Worm (Caenorhabditis elegans) whole organism, late embryonic: ENCODE results near the gene far-5.
A peak's percentile ranks its signal among the peaks of the same experiment; 100 is the strongest.

Experiments
- C08G9.2 ChIP-seq: sonication (generic microtip); optimal IDR thresholded peaks from 2 replicates; lab custom pipeline; 2016; ENCODE audit warnings: mild to moderate bottlenecking, missing genetic modification characterization, moderate library complexity, missing compliant biosample characterization
- C38D4.7 ChIP-seq: fragments of 200-800 bp; sonication (Bioruptor generic); optimal IDR thresholded peaks from 2 replicates; lab custom pipeline; 2018; ENCODE audit warnings: mild to moderate bottlenecking, missing genetic modification characterization, moderate library complexity, missing compliant biosample characterization
- F13H6.1 ChIP-seq: sonication (generic microtip); optimal IDR thresholded peaks from 2 replicates; lab custom pipeline; 2016; ENCODE audit warnings: missing genetic modification characterization, missing compliant biosample characterization
- K02D7.2 ChIP-seq: sonication (generic microtip); optimal IDR thresholded peaks from 2 replicates; lab custom pipeline; 2017; ENCODE audit warnings: mild to moderate bottlenecking, missing genetic modification characterization, missing compliant biosample characterization
- T23F11.4 ChIP-seq: fragments of 200-800 bp; sonication (Bioruptor generic); optimal IDR thresholded peaks from 2 replicates; lab custom pipeline; 2018; ENCODE audit warnings: mild to moderate bottlenecking, missing genetic modification characterization, missing compliant biosample characterization
- ahr-1 ChIP-seq: sonication (generic microtip); optimal IDR thresholded peaks from 2 replicates; lab custom pipeline; 2016; ENCODE audit warnings: missing genetic modification characterization, missing compliant biosample characterization
- ama-1 ChIP-seq: fragments of 150-350 bp; optimal IDR thresholded peaks from 2 replicates; lab custom pipeline; 2014
- ceh-14 ChIP-seq: sonication (generic microtip); optimal IDR thresholded peaks from 2 replicates; lab custom pipeline; 2016; ENCODE audit warnings: missing genotype, missing genetic modification characterization, missing compliant biosample characterization
- ceh-18 ChIP-seq: sonication (generic microtip); optimal IDR thresholded peaks from 2 replicates; lab custom pipeline; 2016; ENCODE audit warnings: missing genetic modification characterization, missing compliant biosample characterization
- ceh-19 ChIP-seq: fragments of 200-800 bp; sonication (Bioruptor generic); optimal IDR thresholded peaks from 2 replicates; lab custom pipeline; 2018; ENCODE audit warnings: mild to moderate bottlenecking, missing genetic modification characterization, missing compliant biosample characterization
- ceh-2 ChIP-seq: sonication (generic microtip); optimal IDR thresholded peaks from 2 replicates; lab custom pipeline; 2016; ENCODE audit warnings: missing genotype, missing genetic modification characterization, missing compliant biosample characterization
- ceh-22 ChIP-seq: sonication (generic microtip); optimal IDR thresholded peaks from 2 replicates; lab custom pipeline; 2017; ENCODE audit warnings: missing biosample characterization, missing genetic modification characterization
- ceh-24 ChIP-seq: sonication (generic microtip); optimal IDR thresholded peaks from 2 replicates; lab custom pipeline; 2016; ENCODE audit warnings: mild to moderate bottlenecking, missing genetic modification characterization, missing compliant biosample characterization
- ceh-31 ChIP-seq: sonication (generic microtip); optimal IDR thresholded peaks from 2 replicates; lab custom pipeline; 2016; ENCODE audit warnings: missing genetic modification characterization, missing compliant biosample characterization
- ceh-34 ChIP-seq: sonication (generic microtip); optimal IDR thresholded peaks from 2 replicates; lab custom pipeline; 2016; ENCODE audit warnings: mild to moderate bottlenecking, missing genetic modification characterization, missing compliant biosample characterization
- ceh-45 ChIP-seq: fragments of 200-800 bp; sonication (Bioruptor generic); IDR thresholded peaks from 2 replicates; pipeline ENCODE4 v1.3.6; 2022; ENCODE audit warnings: missing genetic modification reagents, missing genetic modification characterization, missing compliant biosample characterization
- ceh-48 ChIP-seq: sonication (generic microtip); optimal IDR thresholded peaks from 2 replicates; lab custom pipeline; 2016; ENCODE audit warnings: missing genetic modification characterization, inconsistent platforms, missing compliant biosample characterization
- ceh-6 ChIP-seq: fragments of 200-800 bp; sonication (Bioruptor generic); optimal IDR thresholded peaks from 2 replicates; lab custom pipeline; 2018; ENCODE audit warnings: mild to moderate bottlenecking, missing genetic modification characterization, missing compliant biosample characterization
- ceh-9 ChIP-seq: sonication (generic microtip); optimal IDR thresholded peaks from 2 replicates; lab custom pipeline; 2016; ENCODE audit warnings: mild to moderate bottlenecking, missing genetic modification characterization, inconsistent platforms, missing compliant biosample characterization
- che-1 ChIP-seq: sonication (generic microtip); optimal IDR thresholded peaks from 2 replicates; lab custom pipeline; 2016; ENCODE audit warnings: mild to moderate bottlenecking, missing genetic modification characterization, missing compliant biosample characterization
- dmd-4 ChIP-seq: sonication (generic microtip); optimal IDR thresholded peaks from 2 replicates; lab custom pipeline; 2016; ENCODE audit warnings: borderline replicate concordance, missing genetic modification characterization, missing compliant biosample characterization
- dve-1 ChIP-seq: sonication (generic microtip); optimal IDR thresholded peaks from 2 replicates; lab custom pipeline; 2017; ENCODE audit warnings: antibody characterized with exemption, mild to moderate bottlenecking, missing genetic modification characterization, missing compliant biosample characterization
- elt-2 ChIP-seq: sonication (generic microtip); optimal IDR thresholded peaks from 2 replicates; lab custom pipeline; 2016; ENCODE audit warnings: missing genetic modification reagents, missing genetic modification characterization, missing compliant biosample characterization
- elt-4 ChIP-seq: sonication (generic microtip); optimal IDR thresholded peaks from 2 replicates; lab custom pipeline; 2016; ENCODE audit warnings: missing genetic modification characterization, missing compliant biosample characterization
- ets-4 ChIP-seq: sonication (generic microtip); optimal IDR thresholded peaks from 2 replicates; lab custom pipeline; 2016; ENCODE audit warnings: missing genetic modification characterization, missing compliant biosample characterization
- fax-1 ChIP-seq: sonication (generic microtip); optimal IDR thresholded peaks from 2 replicates; lab custom pipeline; 2016; ENCODE audit warnings: missing genotype, missing genetic modification characterization, missing compliant biosample characterization
- fkh-10 ChIP-seq: fragments of 150-350 bp; optimal IDR thresholded peaks from 2 replicates; lab custom pipeline; 2014; ENCODE audit warnings: missing biosample characterization, missing genetic modification reagents, missing genetic modification characterization
- fkh-6 ChIP-seq: sonication (generic microtip); optimal IDR thresholded peaks from 2 replicates; lab custom pipeline; 2016; ENCODE audit warnings: missing genetic modification characterization, missing compliant biosample characterization
- gmeb-2 ChIP-seq: sonication (generic microtip); optimal IDR thresholded peaks from 2 replicates; lab custom pipeline; 2016; ENCODE audit warnings: missing genetic modification characterization, inconsistent platforms, missing compliant biosample characterization
- hlh-13 ChIP-seq: fragments of 200-800 bp; sonication (Bioruptor generic); optimal IDR thresholded peaks from 2 replicates; lab custom pipeline; 2018; ENCODE audit warnings: mild to moderate bottlenecking, missing genetic modification characterization, missing compliant biosample characterization
- hlh-6 ChIP-seq: sonication (generic microtip); optimal IDR thresholded peaks from 2 replicates; lab custom pipeline; 2016; ENCODE audit warnings: missing genotype, missing genetic modification characterization, missing compliant biosample characterization
- hlh-8 ChIP-seq: sonication (generic microtip); optimal IDR thresholded peaks from 2 replicates; lab custom pipeline; 2016; ENCODE audit warnings: missing genotype, missing genetic modification characterization, missing compliant biosample characterization
- lin-11 ChIP-seq: fragments of 200-800 bp; sonication (Bioruptor generic); optimal IDR thresholded peaks from 2 replicates; lab custom pipeline; 2018; ENCODE audit warnings: mild to moderate bottlenecking, missing genetic modification characterization, missing compliant biosample characterization
- mec-3 ChIP-seq: sonication (generic microtip); optimal IDR thresholded peaks from 2 replicates; lab custom pipeline; 2016; ENCODE audit warnings: borderline replicate concordance, missing genetic modification characterization, missing compliant biosample characterization
- nfya-1 ChIP-seq: sonication (generic microtip); optimal IDR thresholded peaks from 2 replicates; lab custom pipeline; 2017; ENCODE audit warnings: missing genetic modification characterization, mild to moderate bottlenecking, missing compliant biosample characterization, antibody characterized with exemption, moderate library complexity
- nhr-232 ChIP-seq: sonication (generic microtip); optimal IDR thresholded peaks from 2 replicates; lab custom pipeline; 2016; ENCODE audit warnings: missing genetic modification characterization, missing compliant biosample characterization
- npax-4 ChIP-seq: sonication (generic microtip); optimal IDR thresholded peaks from 2 replicates; lab custom pipeline; 2016; ENCODE audit warnings: missing genetic modification characterization, missing compliant biosample characterization
- odd-2 ChIP-seq: sonication (generic microtip); optimal IDR thresholded peaks from 2 replicates; lab custom pipeline; 2017; ENCODE audit warnings: antibody characterized with exemption, mild to moderate bottlenecking, missing genetic modification characterization, missing compliant biosample characterization
- pag-3 ChIP-seq: sonication (generic microtip); optimal IDR thresholded peaks from 2 replicates; lab custom pipeline; 2016; ENCODE audit warnings: missing compliant biosample characterization, missing genetic modification characterization, borderline replicate concordance
- pat-9 ChIP-seq: fragments of 200-800 bp; sonication (Bioruptor generic); optimal IDR thresholded peaks from 2 replicates; lab custom pipeline; 2018; ENCODE audit warnings: mild to moderate bottlenecking, missing genetic modification characterization, moderate library complexity, missing compliant biosample characterization
- pha-2 ChIP-seq: sonication (generic microtip); optimal IDR thresholded peaks from 2 replicates; lab custom pipeline; 2017; ENCODE audit warnings: mild to moderate bottlenecking, missing genetic modification characterization, missing compliant biosample characterization
- pqm-1 ChIP-seq: sonication (generic microtip); optimal IDR thresholded peaks from 2 replicates; lab custom pipeline; 2016; ENCODE audit warnings: missing genetic modification characterization, missing compliant biosample characterization
- pros-1 ChIP-seq: fragments of 150-350 bp; optimal IDR thresholded peaks from 2 replicates; lab custom pipeline; 2014; ENCODE audit warnings: missing biosample characterization, missing genetic modification reagents, missing genetic modification characterization
- ref-2 ChIP-seq: sonication (generic microtip); optimal IDR thresholded peaks from 2 replicates; lab custom pipeline; 2016; ENCODE audit warnings: missing genetic modification characterization, missing compliant biosample characterization
- rnt-1 ChIP-seq: sonication (generic microtip); optimal IDR thresholded peaks from 2 replicates; lab custom pipeline; 2016; ENCODE audit warnings: missing genetic modification characterization, missing compliant biosample characterization
- sdc-2 ChIP-seq: sonication (generic microtip); optimal IDR thresholded peaks from 2 replicates; lab custom pipeline; 2016; ENCODE audit warnings: missing genotype, missing genetic modification characterization, missing compliant biosample characterization
- sox-4 ChIP-seq: sonication (generic microtip); optimal IDR thresholded peaks from 2 replicates; lab custom pipeline; 2017; ENCODE audit warnings: mild to moderate bottlenecking, missing genetic modification characterization, inconsistent platforms, missing compliant biosample characterization
- syd-9 ChIP-seq: sonication (generic microtip); optimal IDR thresholded peaks from 2 replicates; lab custom pipeline; 2016; ENCODE audit warnings: mild to moderate bottlenecking, missing genetic modification characterization, moderate library complexity, missing compliant biosample characterization
- tbx-2 ChIP-seq: sonication (generic microtip); optimal IDR thresholded peaks from 2 replicates; lab custom pipeline; 2016; ENCODE audit warnings: missing genetic modification characterization, missing compliant biosample characterization
- tbx-7 ChIP-seq: sonication (generic microtip); optimal IDR thresholded peaks from 2 replicates; lab custom pipeline; 2016; ENCODE audit warnings: missing genotype, missing genetic modification characterization, missing compliant biosample characterization
- unc-42 ChIP-seq: sonication (generic microtip); optimal IDR thresholded peaks from 2 replicates; lab custom pipeline; 2016; ENCODE audit warnings: missing genotype, missing genetic modification characterization, missing compliant biosample characterization
- unc-55 ChIP-seq: sonication (generic microtip); optimal IDR thresholded peaks from 2 replicates; lab custom pipeline; 2017; ENCODE audit warnings: missing biosample characterization, missing genetic modification reagents, missing genetic modification characterization
- unc-86 ChIP-seq: sonication (generic microtip); optimal IDR thresholded peaks from 2 replicates; lab custom pipeline; 2016; ENCODE audit warnings: missing genetic modification characterization, missing compliant biosample characterization
- ztf-16 ChIP-seq: sonication (generic microtip); optimal IDR thresholded peaks from 2 replicates; lab custom pipeline; 2017; ENCODE audit warnings: missing genetic modification characterization, missing compliant biosample characterization

far-5 gene

ce11 chrV:13041666-13042065, 46.3 kb downstream of the far-5 start, which contains the start of gene scyl-1:
scyl-1 (minus strand) TSS chrV:13041721.
- TF ChIP-seq ceh-6 (GFP tag; lab: Kevin White, UChicago) (no peak), ceh-2 (tag; lab: Kevin White, UChicago) (no peak), pag-3 (no peak), T23F11.4 (no peak), lin-11 (tag; lab: Kevin White, UChicago) (peak; percentile 6), hlh-8 (tag; lab: Kevin White, UChicago) (peak; percentile 9), unc-86 (tag; lab: Kevin White, UChicago) (no peak), K02D7.2 (tag; lab: Kevin White, UChicago) (no peak), pqm-1 (tag; lab: Kevin White, UChicago) (no peak), fax-1 (tag; lab: Kevin White, UChicago) (no peak), rnt-1 (tag; lab: Kevin White, UChicago) (peak; percentile 54), ceh-24 (tag; lab: Kevin White, UChicago) (no peak), unc-55 (GFP tag; lab: Kevin White, UChicago) (peak; percentile 68), fkh-6 (tag; lab: Kevin White, UChicago) (no peak), ceh-31 (tag; lab: Kevin White, UChicago) (peak; percentile 59), sox-4 (peak; percentile 32), dve-1 (tag; lab: Kevin White, UChicago) (peak; percentile 23), F13H6.1 (no peak), pros-1 (tag; lab: Kevin White, UChicago) (no peak), elt-4 (no peak), ceh-9 (no peak), pat-9 (tag; lab: Kevin White, UChicago) (peak; percentile 13), ztf-16 (tag; lab: Kevin White, UChicago) (no peak), pha-2 (tag; lab: Kevin White, UChicago) (no peak), nfya-1 (tag; lab: Kevin White, UChicago) (peak; percentile 65), mec-3 (tag; lab: Kevin White, UChicago) (no peak), unc-42 (tag; lab: Kevin White, UChicago) (peak; percentile 84), tbx-7 (tag; lab: Kevin White, UChicago) (no peak), ceh-14 (tag; lab: Kevin White, UChicago) (peak; percentile 56), ets-4 (tag; lab: Kevin White, UChicago) (no peak), ama-1 (lab: Kevin White, UChicago) (no peak), ceh-19 (GFP tag; lab: Kevin White, UChicago) (peak; percentile 28), C38D4.7 (GFP tag; lab: Kevin White, UChicago) (no peak), odd-2 (tag; lab: Kevin White, UChicago) (no peak), che-1 (tag; lab: Kevin White, UChicago) (no peak), gmeb-2 (tag; lab: Kevin White, UChicago) (peak; percentile 27), C08G9.2 (tag; lab: Kevin White, UChicago) (peak; percentile 22), syd-9 (tag; lab: Kevin White, UChicago) (peak; percentile 16), nhr-232 (tag; lab: Kevin White, UChicago) (no peak), dmd-4 (tag; lab: Kevin White, UChicago) (no peak), sdc-2 (tag; lab: Kevin White, UChicago) (peak; percentile 8), hlh-6 (no peak), ceh-48 (tag; lab: Kevin White, UChicago) (peak; percentile 43), npax-4 (tag; lab: Kevin White, UChicago) (no peak), ahr-1 (no peak), tbx-2 (peak; percentile 54), ref-2 (tag; lab: Kevin White, UChicago) (peak; percentile 12), elt-2 (peak; percentile 57), ceh-34 (tag; lab: Kevin White, UChicago) (peak; percentile 58), fkh-10 (GFP tag; lab: Kevin White, UChicago) (no peak), ceh-45 (GFP tag; lab: Robert Waterston, UW) (no peak), hlh-13 (no peak), ceh-22 (tag; lab: Kevin White, UChicago) (no peak), ceh-18 (tag; lab: Kevin White, UChicago) (peak; percentile 44)
